Fruit fly (Drosophila melanogaster): Measurements from ENCODE around the gene Vps60.

Gene Vps60

DNA sequence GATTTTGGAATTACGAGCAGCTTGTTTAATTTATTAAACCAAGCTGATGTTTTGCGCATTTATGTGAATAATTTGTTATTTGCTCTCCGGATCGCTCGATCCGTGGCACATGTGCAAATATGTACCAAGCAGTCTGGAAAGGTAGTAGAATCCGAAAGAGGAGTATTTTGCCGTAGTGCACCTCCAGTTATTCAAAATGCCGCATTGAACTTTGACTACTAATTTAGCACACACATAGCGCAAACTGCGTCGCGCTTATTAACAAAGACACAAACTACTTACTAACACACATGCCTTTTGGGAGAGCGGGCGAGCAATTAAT, 37.8 kb upstream of the Vps60 start:
- TF ChIP-seq gsb (GFP tag; IDR thresholded peaks at IDR 0.05) (peak; percentile 52; the same call in 1 of the 2 replicates), Bgb (GFP tag; IDR thresholded peaks at IDR 0.05; ENCODE audit: partially characterized antibody) (no peak), fru (optimal IDR thresholded peaks at IDR 0.05) (no peak), zen (tag; optimal IDR thresholded peaks at IDR 0.05) (no peak), CG15696 (tag; optimal IDR thresholded peaks at IDR 0.05) (no peak), pnt (GFP tag; optimal IDR thresholded peaks at IDR 0.05) (no peak), hbn (GFP tag; IDR thresholded peaks at IDR 0.05; ENCODE audit: partially characterized antibody) (no peak), Eip74EF (GFP tag; optimal IDR thresholded peaks at IDR 0.05) (no peak), br (optimal IDR thresholded peaks at IDR 0.05) (no peak), CrebB (tag; optimal IDR thresholded peaks at IDR 0.05) (peak; percentile 26), CG6791 (GFP tag; IDR thresholded peaks at IDR 0.05; ENCODE audit: partially characterized antibody) (no peak), CG31441 (GFP tag; IDR thresholded peaks at IDR 0.05) (no peak), Dbx (GFP tag; IDR thresholded peaks at IDR 0.05) (0 out of 3 replicates have a peak, but pooled peaks have one; percentile 47), CG17361 (GFP tag; IDR thresholded peaks at IDR 0.05) (no peak), CG7987 (GFP tag; optimal IDR thresholded peaks at IDR 0.05) (peak; percentile 71), CG15514 (GFP tag; optimal IDR thresholded peaks at IDR 0.05) (peak; percentile 71), odd (GFP tag; optimal IDR thresholded peaks at IDR 0.05) (no peak), ham (GFP tag; IDR thresholded peaks at IDR 0.05) (no peak; the same call in 1 of the 2 replicates), kay (GFP tag; optimal IDR thresholded peaks at IDR 0.05) (no peak), Sry-δ (GFP tag; optimal IDR thresholded peaks at IDR 0.05) (no peak), exex (tag; optimal IDR thresholded peaks at IDR 0.05) (peak; percentile 3), Asciz (GFP tag; optimal IDR thresholded peaks at IDR 0.05) (no peak), CG2202 (tag; optimal IDR thresholded peaks at IDR 0.05) (no peak), Hr39 (optimal IDR thresholded peaks at IDR 0.05) (no peak), croc (GFP tag; conservative IDR thresholded peaks at IDR 0.05) (0 out of 3 replicates have a peak, but pooled peaks have one; percentile 8), CG30431 (GFP tag; optimal IDR thresholded peaks at IDR 0.05) (no peak), Nf-YA (GFP tag; IDR thresholded peaks at IDR 0.05) (no peak), CG2678 (tag; optimal IDR thresholded peaks at IDR 0.05) (no peak), Adf1 (GFP tag; IDR thresholded peaks at IDR 0.05) (peak; percentile 38; the same call in 1 of the 2 replicates), Optix (GFP tag; IDR thresholded peaks at IDR 0.05) (no peak), CG11723 (GFP tag; optimal IDR thresholded peaks at IDR 0.05) (no peak), CG6813 (GFP tag; optimal IDR thresholded peaks at IDR 0.05) (peak; percentile 64), gcm (GFP tag; optimal IDR thresholded peaks at IDR 0.05) (no peak), lilli (GFP tag; optimal IDR thresholded peaks at IDR 0.05) (no peak), nerfin-2 (GFP tag; IDR thresholded peaks at IDR 0.05; ENCODE audit: partially characterized antibody) (no peak), Bteb2 (GFP tag; optimal IDR thresholded peaks at IDR 0.05) (peak; percentile 33), chif (GFP tag; optimal IDR thresholded peaks at IDR 0.05) (no peak), CG9215 (GFP tag; IDR thresholded peaks at IDR 0.05) (no peak), CG5245 (GFP tag; optimal IDR thresholded peaks at IDR 0.05) (no peak), luna (GFP tag; optimal IDR thresholded peaks at IDR 0.05) (peak; percentile 33), Oaz (GFP tag; IDR thresholded peaks at IDR 0.05) (no peak), CG6272 (GFP tag; IDR thresholded peaks at IDR 0.05) (no peak), onecut (GFP tag; IDR thresholded peaks at IDR 0.05) (no peak), Vsx1 (GFP tag; optimal IDR thresholded peaks at IDR 0.05) (no peak), CG2889 (GFP tag; IDR thresholded peaks at IDR 0.05) (no peak), CG12769 (tag; optimal IDR thresholded peaks at IDR 0.05) (peak; percentile 84), CG4707 (GFP tag; optimal IDR thresholded peaks at IDR 0.05) (no peak), crc (GFP tag; optimal IDR thresholded peaks at IDR 0.05) (peak; percentile 7), H2.0 (GFP tag; IDR thresholded peaks at IDR 0.05) (no peak), Drgx (GFP tag; IDR thresholded peaks at IDR 0.05) (no peak), CG9609 (GFP tag; optimal IDR thresholded peaks at IDR 0.05) (no peak), CG6689 (GFP tag; IDR thresholded peaks at IDR 0.05) (no peak), CG12155 (GFP tag; optimal IDR thresholded peaks at IDR 0.05) (no peak)

Data from whole organism, embryonic.